Fruit fly (Drosophila melanogaster) S2 (cell line): ENCODE measurements around the gene Nepl18.

Source experiments
- CG8478 ChIP-seq: fragments of >200 bp; optimal IDR thresholded peaks from 2 replicates; lab custom pipeline; 2018
- CTCF ChIP-seq, 2 experiments: fragments of >200 bp; optimal IDR thresholded peaks; 2 replicates each; lab custom pipeline; 2018

DNA sequence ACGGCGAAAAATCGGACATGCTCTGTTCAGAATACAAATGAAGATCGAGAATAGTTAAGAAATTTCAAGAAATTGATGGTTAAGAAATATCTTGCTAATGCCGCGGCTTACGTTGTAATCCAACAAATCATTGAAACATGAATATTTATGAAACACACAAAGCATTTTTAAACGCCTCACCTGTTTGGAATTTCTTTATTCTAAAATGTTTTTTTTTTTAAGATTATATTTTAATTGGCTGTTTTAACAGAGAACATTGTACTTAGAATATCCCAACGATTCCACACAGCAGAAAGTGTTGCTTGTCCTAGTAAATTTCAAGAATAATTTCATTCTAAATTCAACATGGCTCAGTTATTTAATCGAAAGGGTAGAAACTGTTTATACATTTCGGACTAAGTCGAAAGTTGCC is 23.4 kb upstream of the Nepl18 start:
- TF ChIP-seq CTCF (optimal IDR thresholded peaks at IDR 0.05; lab: Kevin White, UChicago) = no peak
- TF ChIP-seq CG8478 (lab: Kevin White, UChicago) = no peak
